Fruit fly (Drosophila melanogaster): ENCODE data around the gene mus312.

The mus312 gene

DNA sequence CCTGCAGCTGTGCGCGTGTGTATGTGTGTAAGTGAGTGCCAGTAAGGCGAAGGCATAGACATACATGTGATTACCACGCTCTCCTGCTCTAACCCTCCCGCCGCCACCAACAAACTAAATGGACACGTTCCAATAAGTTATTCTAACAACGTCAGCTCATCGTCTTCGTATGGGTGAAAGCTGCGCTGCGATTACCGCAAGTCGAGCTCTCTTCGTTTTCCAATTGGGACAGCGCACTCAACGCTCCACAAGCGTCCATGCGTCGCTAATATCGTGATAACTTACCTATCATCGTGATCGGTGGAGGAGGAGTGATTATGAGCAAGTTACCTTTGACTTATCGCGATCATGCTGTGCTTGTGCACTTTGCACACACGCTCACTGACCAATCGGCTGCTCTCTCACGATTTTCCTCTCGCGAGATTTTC lies 32.2 kb downstream of the mus312 start (continued):
- TF ChIP-seq so (GFP tag; IDR thresholded peaks at IDR 0.05) (no peak), ken (GFP tag; IDR thresholded peaks at IDR 0.05) (no peak), CG1792 (GFP tag; optimal IDR thresholded peaks at IDR 0.05) (no peak), CG7271 (tag; optimal IDR thresholded peaks at IDR 0.05) (no peak), CG13894 (tag; optimal IDR thresholded peaks at IDR 0.05) (no peak), CG10209 (GFP tag; optimal IDR thresholded peaks at IDR 0.05) (no peak), ro (GFP tag; IDR thresholded peaks at IDR 0.05) (no peak), CG33213 (GFP tag; optimal IDR thresholded peaks at IDR 0.05) (no peak), MESR4 (GFP tag; optimal IDR thresholded peaks at IDR 0.05) (no peak), CG17328 (GFP tag; IDR thresholded peaks at IDR 0.05) (no peak), CG12155 (GFP tag; optimal IDR thresholded peaks at IDR 0.05) (no peak), tll (GFP tag; optimal IDR thresholded peaks at IDR 0.05) (no peak), sug (tag; optimal IDR thresholded peaks at IDR 0.05) (no peak), CoRest (tag; optimal IDR thresholded peaks at IDR 0.05) (no peak), Six4 (GFP tag; optimal IDR thresholded peaks at IDR 0.05) (no peak), BEAF-32 (GFP tag; optimal IDR thresholded peaks at IDR 0.05) (no peak), org-1 (GFP tag; optimal IDR thresholded peaks at IDR 0.05) (no peak), Dip3 (GFP tag; optimal IDR thresholded peaks at IDR 0.05) (no peak), CG8924 (tag; optimal IDR thresholded peaks at IDR 0.05) (no peak), gem (tag; optimal IDR thresholded peaks at IDR 0.05) (no peak), inv (GFP tag; IDR thresholded peaks at IDR 0.05; ENCODE audit: partially characterized antibody) (no peak), CG11093 (GFP tag; IDR thresholded peaks at IDR 0.05) (no peak), CG7987 (GFP tag; optimal IDR thresholded peaks at IDR 0.05) (peak; percentile 4), CG2202 (tag; optimal IDR thresholded peaks at IDR 0.05) (no peak), CG14441 (GFP tag; IDR thresholded peaks at IDR 0.05) (peak; percentile 31; the same call in 1 of the 2 replicates), Drgx (GFP tag; IDR thresholded peaks at IDR 0.05) (peak; percentile 62), dmrt11E (tag; optimal IDR thresholded peaks at IDR 0.05) (no peak), PHDP (tag; optimal IDR thresholded peaks at IDR 0.05) (peak; percentile 17), CG12391 (tag; optimal IDR thresholded peaks at IDR 0.05) (no peak), CG18764 (GFP tag; optimal IDR thresholded peaks at IDR 0.05) (no peak), Bteb2 (GFP tag; optimal IDR thresholded peaks at IDR 0.05) (no peak), CG30403 (GFP tag; optimal IDR thresholded peaks at IDR 0.05) (peak; percentile 13), CG10366 (GFP tag; IDR thresholded peaks at IDR 0.05) (no peak), CG7556 (GFP tag; optimal IDR thresholded peaks at IDR 0.05) (no peak), CG9215 (GFP tag; IDR thresholded peaks at IDR 0.05) (no peak), Hr3 (GFP tag; optimal IDR thresholded peaks at IDR 0.05) (no peak), bowl (GFP tag; IDR thresholded peaks at IDR 0.05) (no peak), ATbp (GFP tag; optimal IDR thresholded peaks at IDR 0.05) (no peak), CG6272 (GFP tag; IDR thresholded peaks at IDR 0.05) (no peak), Dbx (GFP tag; IDR thresholded peaks at IDR 0.05) (no peak), maf-S (GFP tag; optimal IDR thresholded peaks at IDR 0.05) (no peak), CG10654 (GFP tag; optimal IDR thresholded peaks at IDR 0.05) (no peak), pros (GFP tag; optimal IDR thresholded peaks at IDR 0.05) (peak; percentile 69), gt (GFP tag; IDR thresholded peaks at IDR 0.05) (no peak), CG1647 (GFP tag; optimal IDR thresholded peaks at IDR 0.05) (no peak), Doc2 (GFP tag; IDR thresholded peaks at IDR 0.05) (no peak), Sox102F (GFP tag; optimal IDR thresholded peaks at IDR 0.05) (no peak), wdn (GFP tag; IDR thresholded peaks at IDR 0.05) (no peak), Xrp1 (GFP tag; IDR thresholded peaks at IDR 0.05) (0 out of 2 replicates have a peak, but pooled peaks have one; percentile 28), Lhr (GFP tag; optimal IDR thresholded peaks at IDR 0.05) (no peak), CG8765 (GFP tag; IDR thresholded peaks at IDR 0.05) (no peak), CG10543 (GFP tag; optimal IDR thresholded peaks at IDR 0.05) (no peak)

Data from whole organism, embryonic.